Worm (Caenorhabditis elegans) whole organism, L1 larva: ENCODE measurements around the gene rabr-4.

ENCODE experiments used
- C04F5.9 ChIP-seq: sonication (generic microtip); optimal IDR thresholded peaks from 2 replicates; lab custom pipeline; 2016; ENCODE audit warnings: missing genetic modification characterization, missing compliant biosample characterization
- C16A3.4 ChIP-seq: fragments of 150-350 bp; optimal IDR thresholded peaks from 2 replicates; lab custom pipeline; 2014; ENCODE audit warnings: missing biosample characterization, missing genetic modification characterization
- Y116A8C.19 ChIP-seq: sonication (generic microtip); optimal IDR thresholded peaks from 2 replicates; lab custom pipeline; 2016; ENCODE audit warnings: missing compliant biosample characterization, missing genetic modification characterization, borderline replicate concordance
- aha-1 ChIP-seq: fragments of 150-350 bp; optimal IDR thresholded peaks from 2 replicates; lab custom pipeline; 2014; ENCODE audit warnings: missing biosample characterization, missing genetic modification characterization
- ama-1 ChIP-seq: fragments of 150-350 bp; optimal IDR thresholded peaks from 2 replicates; lab custom pipeline; 2014
- ceh-63 ChIP-seq: fragments of 200-800 bp; sonication (Bioruptor generic); optimal IDR thresholded peaks from 2 replicates; lab custom pipeline; 2018; ENCODE audit warnings: mild to moderate bottlenecking, missing genetic modification characterization, missing compliant biosample characterization
- ceh-8 ChIP-seq: fragments of 200-800 bp; sonication (Bioruptor generic); optimal IDR thresholded peaks from 2 replicates; lab custom pipeline; 2018; ENCODE audit warnings: mild to moderate bottlenecking, missing genetic modification characterization, moderate library complexity, missing compliant biosample characterization
- ceh-82 ChIP-seq, 3 experiments: fragments of 150-350 bp in 1 of 3; sonication (generic microtip) in 2 of 3; optimal IDR thresholded peaks; 2 replicates each; lab custom pipeline; 2014 to 2017; ENCODE audit warnings: missing biosample characterization in 3 of 3, missing genetic modification characterization in 3 of 3
- ceh-88 ChIP-seq: fragments of 200-800 bp; sonication (Bioruptor generic); IDR thresholded peaks from 2 replicates; pipeline ENCODE4 v1.3.6; 2022; ENCODE audit warnings: missing genetic modification characterization, missing compliant biosample characterization
- ces-1 ChIP-seq: fragments of 150-350 bp; optimal IDR thresholded peaks from 2 replicates; lab custom pipeline; 2014; ENCODE audit warnings: missing biosample characterization, missing genetic modification reagents, missing genetic modification characterization
- dpl-1 ChIP-seq, 3 experiments: fragments of 150-350 bp in 2 of 3; sonication (generic microtip) in 1 of 3; optimal IDR thresholded peaks; 2 replicates each; lab custom pipeline; 2014 to 2017; ENCODE audit warnings: missing biosample characterization in 3 of 3, missing genetic modification characterization in 3 of 3, missing genetic modification reagents in 3 of 3
- efl-1 ChIP-seq, 4 experiments: fragments of 150-350 bp; optimal IDR thresholded peaks in 3 of 4; peaks in 1 of 4; 1 replicate in 1 of 4; 2 replicates in 3 of 4; lab custom pipeline; 2014; ENCODE audit warnings: missing biosample characterization in 2 of 4, missing genetic modification characterization in 2 of 4, missing genetic modification reagents in 2 of 4
- efl-3 ChIP-seq: fragments of 200-800 bp; sonication (Bioruptor generic); optimal IDR thresholded peaks from 2 replicates; lab custom pipeline; 2018; ENCODE audit warnings: mild to moderate bottlenecking, missing genetic modification characterization, missing compliant biosample characterization
- ets-5 ChIP-seq: fragments of 200-800 bp; sonication (Bioruptor generic); IDR thresholded peaks from 2 replicates; pipeline ENCODE4 v1.3.6; 2022; ENCODE audit warnings: missing genetic modification characterization, missing compliant biosample characterization
- fkh-8 ChIP-seq: sonication (generic microtip); optimal IDR thresholded peaks from 2 replicates; lab custom pipeline; 2016; ENCODE audit warnings: mild to moderate bottlenecking, missing genetic modification characterization, missing compliant biosample characterization
- fos-1 ChIP-seq: fragments of 150-350 bp; optimal IDR thresholded peaks from 2 replicates; lab custom pipeline; 2014; ENCODE audit warnings: missing biosample characterization, missing genetic modification characterization
- lin-13 ChIP-seq: fragments of 150-350 bp; optimal IDR thresholded peaks from 2 replicates; lab custom pipeline; 2014; ENCODE audit warnings: missing biosample characterization, missing genetic modification reagents, missing genetic modification characterization
- lin-14 ChIP-seq: fragments of 200-800 bp; sonication (Bioruptor generic); optimal IDR thresholded peaks from 2 replicates; lab custom pipeline; 2018; ENCODE audit warnings: mild to moderate bottlenecking, missing genetic modification characterization, moderate library complexity, missing compliant biosample characterization
- lin-35 ChIP-seq, 2 experiments: fragments of 150-350 bp; optimal IDR thresholded peaks; 2 replicates each; lab custom pipeline; 2014; ENCODE audit warnings: missing biosample characterization in 2 of 2, missing genetic modification characterization in 2 of 2, missing genetic modification reagents in 2 of 2
- mab-9 ChIP-seq: fragments of 200-800 bp; sonication (Bioruptor generic); IDR thresholded peaks from 2 replicates; pipeline ENCODE4 v1.3.6; 2022; ENCODE audit warnings: missing genetic modification reagents, missing genetic modification characterization, missing compliant biosample characterization
- mdl-1 ChIP-seq, 2 experiments: fragments of 150-350 bp; optimal IDR thresholded peaks; 2 replicates each; lab custom pipeline; 2014 to 2017; ENCODE audit warnings: missing biosample characterization in 2 of 2, missing genetic modification characterization in 2 of 2, inconsistent platforms in 1 of 2
- mep-1 ChIP-seq: fragments of 150-350 bp; optimal IDR thresholded peaks from 2 replicates; lab custom pipeline; 2014; ENCODE audit warnings: missing biosample characterization, missing genetic modification characterization
- nhr-12 ChIP-seq: sonication (generic microtip); optimal IDR thresholded peaks from 2 replicates; lab custom pipeline; 2017; ENCODE audit warnings: missing biosample characterization, missing genetic modification characterization
- nhr-19 ChIP-seq: fragments of 200-800 bp; sonication (Bioruptor generic); conservative IDR thresholded peaks from 2 replicates; pipeline ENCODE4 v1.3.6; 2022; ENCODE audit warnings: missing genetic modification characterization, missing compliant biosample characterization
- nhr-28 ChIP-seq: fragments of 150-350 bp; optimal IDR thresholded peaks from 2 replicates; lab custom pipeline; 2014; ENCODE audit warnings: missing biosample characterization, missing genetic modification characterization
- nhr-90 ChIP-seq: sonication (generic microtip); optimal IDR thresholded peaks from 2 replicates; lab custom pipeline; 2016; ENCODE audit warnings: mild to moderate bottlenecking, missing genetic modification characterization, missing compliant biosample characterization; ENCODE audit not compliant: poor library complexity
- pqm-1 ChIP-seq: sonication (generic microtip); optimal IDR thresholded peaks from 3 replicates; lab custom pipeline; 2017; ENCODE audit warnings: missing biosample characterization, missing genetic modification characterization
- rnt-1 ChIP-seq: sonication (generic microtip); optimal IDR thresholded peaks from 2 replicates; lab custom pipeline; 2016; ENCODE audit warnings: mild to moderate bottlenecking, missing genetic modification characterization, moderate library complexity, missing compliant biosample characterization
- snpc-4 ChIP-seq: fragments of 150-350 bp; optimal IDR thresholded peaks from 2 replicates; lab custom pipeline; 2014; ENCODE audit warnings: missing biosample characterization, missing genetic modification characterization
- snu-23 ChIP-seq: sonication (generic microtip); optimal IDR thresholded peaks from 2 replicates; lab custom pipeline; 2016; ENCODE audit warnings: missing genetic modification characterization, missing compliant biosample characterization
- sup-37 ChIP-seq: fragments of 200-800 bp; sonication (Bioruptor generic); optimal IDR thresholded peaks from 2 replicates; lab custom pipeline; 2018; ENCODE audit warnings: mild to moderate bottlenecking, missing genetic modification characterization, missing compliant biosample characterization
- swsn-7 ChIP-seq: sonication (generic microtip); optimal IDR thresholded peaks from 2 replicates; lab custom pipeline; 2016; ENCODE audit warnings: missing genetic modification characterization, missing compliant biosample characterization
- unc-30 ChIP-seq: sonication (generic microtip); optimal IDR thresholded peaks from 2 replicates; lab custom pipeline; 2017; ENCODE audit warnings: missing biosample characterization, missing genetic modification characterization
- unc-62 ChIP-seq: fragments of 150-350 bp; optimal IDR thresholded peaks from 2 replicates; lab custom pipeline; 2014; ENCODE audit warnings: missing biosample characterization, missing genetic modification reagents, missing genetic modification characterization
- unc-98 ChIP-seq: fragments of 200-800 bp; sonication (Bioruptor generic); IDR thresholded peaks from 2 replicates; pipeline ENCODE4 v1.3.6; 2022; ENCODE audit warnings: missing genetic modification characterization, missing compliant biosample characterization
- ztf-11 ChIP-seq, 2 experiments: sonication (generic microtip); optimal IDR thresholded peaks; 2 replicates each; lab custom pipeline; 2016 to 2017; ENCODE audit warnings: missing genetic modification characterization in 2 of 2, missing biosample characterization in 1 of 2, missing compliant biosample characterization in 1 of 2
- ztf-4 ChIP-seq: fragments of 150-350 bp; optimal IDR thresholded peaks from 2 replicates; lab custom pipeline; 2014; ENCODE audit warnings: missing biosample characterization, missing genetic modification characterization

rabr-4 gene

ce11 chrV:16235135-16235534 lies 40.4 kb downstream of the rabr-4 start, which contains the start of gene F21H7.3:
Gene F21H7.3, minus strand, starts transcription at chrV:16235235.
- TF ChIP-seq ceh-88 (GFP tag; lab: Robert Waterston, UW) (no peak), ces-1 (GFP tag; lab: Kevin White, UChicago) (no peak), mep-1 (tag; lab: Kevin White, UChicago) (no peak), nhr-12 (tag; lab: Kevin White, UChicago) (no peak), lin-35 (GFP tag; optimal IDR thresholded peaks at IDR 0.05; lab: Kevin White, UChicago) (no peak), swsn-7 (tag; lab: Kevin White, UChicago) (no peak), unc-98 (no peak), aha-1 (tag; lab: Kevin White, UChicago) (no peak), sup-37 (no peak), unc-30 (tag; lab: Kevin White, UChicago) (no peak), unc-62 (no peak)

- TF ChIP-seq efl-3 (no peak), rnt-1 (no peak), snu-23 (GFP tag; lab: Kevin White, UChicago) (no peak), nhr-90 (tag; lab: Kevin White, UChicago) (no peak), ets-5 (no peak), ceh-8 (GFP tag; lab: Kevin White, UChicago) (no peak), C04F5.9 (no peak), efl-1 (optimal IDR thresholded peaks at IDR 0.05; lab: Kevin White, UChicago) (no peak), efl-1 (GFP tag; optimal IDR thresholded peaks at IDR 0.05 in 1 of 2; lab: Kevin White, UChicago) (no peak), Y116A8C.19 (tag; lab: Kevin White, UChicago) (no peak), nhr-12 (tag; lab: Kevin White, UChicago) (no peak), nhr-19 (GFP tag; lab: Robert Waterston, UW) (no peak), pqm-1 (tag; lab: Kevin White, UChicago) (no peak), ztf-4 (tag; lab: Kevin White, UChicago) (no peak), mdl-1 (tag; optimal IDR thresholded peaks at IDR 0.05; lab: Kevin White, UChicago) (no peak), lin-14 (GFP tag; lab: Kevin White, UChicago) (no peak), ceh-63 (GFP tag; lab: Kevin White, UChicago) (no peak), C16A3.4 (tag; lab: Kevin White, UChicago) (no peak), ama-1 (no peak)
Observed at ce11 chrV:16235647-16236046, 40.9 kb downstream of the rabr-4 start, which contains the start of gene srh-98. Gene srh-98, minus strand, starts transcription at chrV:16235747.

- TF ChIP-seq mab-9 (no peak), nhr-28 (tag; lab: Kevin White, UChicago) (no peak), nhr-19 (GFP tag; lab: Robert Waterston, UW) (no peak), ztf-11 (tag; optimal IDR thresholded peaks at IDR 0.05; lab: Kevin White, UChicago) (no peak), snpc-4 (no peak)
- TF ChIP-seq, all 84 proteins: peak for 0
Observed at ce11 chrV:16237223-16237622, 42.5 kb downstream of the rabr-4 start, which contains the start of gene F21H7.5. Gene F21H7.5, plus strand, starts transcription at chrV:16237523.

ce11 chrV:16244078-16244477 lies 49.3 kb downstream of the rabr-4 start, which contains the start of gene srh-104:
Gene srh-104, minus strand, starts transcription at chrV:16244178.
- TF ChIP-seq Y116A8C.19 (tag; lab: Kevin White, UChicago) (no peak), rnt-1 (no peak), dpl-1 (GFP tag; optimal IDR thresholded peaks at IDR 0.05; lab: Kevin White, UChicago) (no peak), efl-3 (no peak), ceh-82 (tag; optimal IDR thresholded peaks at IDR 0.05; lab: Kevin White, UChicago) (no peak), fos-1 (tag; lab: Kevin White, UChicago) (no peak), lin-13 (GFP tag; lab: Kevin White, UChicago) (no peak), fkh-8 (no peak)
